Fruit fly (Drosophila melanogaster) whole organism, embryonic: ENCODE results near the gene Tbcd.

Source experiments
- Abd-B ChIP-seq: fragments of 200-800 bp; sonication (Bioruptor generic); optimal IDR thresholded peaks from 2 replicates; lab custom pipeline; 2018; ENCODE audit warnings: missing biosample characterization, mild to moderate bottlenecking, missing genetic modification characterization, moderate library complexity
- CG10147 ChIP-seq: fragments of 200-800 bp; sonication (Bioruptor generic); optimal IDR thresholded peaks from 2 replicates; lab custom pipeline; 2019; ENCODE audit warnings: missing biosample characterization, mild to moderate bottlenecking, missing genetic modification characterization, moderate library complexity
- CG10274 ChIP-seq: fragments of 200-800 bp; sonication (Bioruptor generic); optimal IDR thresholded peaks from 3 replicates; lab custom pipeline; 2017; ENCODE audit warnings: missing biosample characterization, mild to moderate bottlenecking, missing genetic modification characterization
- CG11560 ChIP-seq: fragments of 200-800 bp; sonication (Bioruptor generic); IDR thresholded peaks from 3 replicates; pipeline ENCODE4 v1.3.6; 2022; ENCODE audit warnings: missing biosample characterization, missing genetic modification characterization
- CG11723 ChIP-seq: fragments of 200-800 bp; sonication (Bioruptor generic); optimal IDR thresholded peaks from 2 replicates; lab custom pipeline; 2017; ENCODE audit warnings: missing biosample characterization, mild to moderate bottlenecking, missing genetic modification characterization
- CG12391 ChIP-seq: fragments of 200-800 bp; sonication (Bioruptor generic); optimal IDR thresholded peaks from 3 replicates; lab custom pipeline; 2018; ENCODE audit warnings: missing biosample characterization, mild to moderate bottlenecking, missing genetic modification characterization, moderate library complexity
- CG12744 ChIP-seq: fragments of 200-800 bp; sonication (Bioruptor generic); optimal IDR thresholded peaks from 2 replicates; lab custom pipeline; 2016; ENCODE audit warnings: missing biosample characterization, missing genetic modification characterization
- CG13123 ChIP-seq: fragments of 200-800 bp; sonication (Bioruptor generic); optimal IDR thresholded peaks from 2 replicates; lab custom pipeline; 2016; ENCODE audit warnings: missing biosample characterization, missing genetic modification characterization
- CG13624 ChIP-seq: fragments of 200-800 bp; sonication (Bioruptor generic); optimal IDR thresholded peaks from 2 replicates; lab custom pipeline; 2016; ENCODE audit warnings: missing biosample characterization, missing genetic modification characterization
- CG15479 ChIP-seq: fragments of 200-800 bp; sonication (Bioruptor generic); optimal IDR thresholded peaks from 3 replicates; lab custom pipeline; 2019; ENCODE audit warnings: missing biosample characterization, mild to moderate bottlenecking, missing genetic modification characterization, moderate library complexity
- CG17361 ChIP-seq: fragments of 200-800 bp; sonication (Bioruptor generic); IDR thresholded peaks from 3 replicates; pipeline ENCODE4 v1.3.6; 2022; ENCODE audit warnings: missing biosample characterization, missing genetic modification characterization
- CG2889 ChIP-seq: fragments of 200-800 bp; sonication (Bioruptor generic); IDR thresholded peaks from 3 replicates; pipeline ENCODE4 v1.3.6; 2022; ENCODE audit warnings: missing biosample characterization, missing genetic modification characterization
- CG32532 ChIP-seq: fragments of 200-800 bp; sonication (Bioruptor generic); IDR thresholded peaks from 2 replicates; pipeline ENCODE4 v1.3.6; 2022; ENCODE audit warnings: missing biosample characterization, missing genetic modification characterization
- CG32767 ChIP-seq: fragments of 200-800 bp; sonication (Bioruptor generic); IDR thresholded peaks from 2 replicates; pipeline ENCODE4 v1.3.6; 2022; ENCODE audit warnings: missing biosample characterization, missing genetic modification characterization
- CG34224 ChIP-seq: fragments of 200-800 bp; sonication (Bioruptor generic); IDR thresholded peaks from 3 replicates; pipeline ENCODE4 v1.3.6; 2022; ENCODE audit warnings: missing biosample characterization, missing genetic modification characterization; ENCODE audit not compliant: partially characterized antibody
- CG34376 ChIP-seq: fragments of 200-800 bp; sonication (Bioruptor generic); optimal IDR thresholded peaks from 2 replicates; lab custom pipeline; 2018; ENCODE audit warnings: missing biosample characterization, mild to moderate bottlenecking, missing genetic modification characterization
- CG5180 ChIP-seq: fragments of 200-800 bp; sonication (Bioruptor generic); optimal IDR thresholded peaks from 3 replicates; lab custom pipeline; 2017; ENCODE audit warnings: missing biosample characterization, missing genetic modification characterization, mild to moderate bottlenecking, moderate library complexity, missing genetic modification reagents
- CG5245 ChIP-seq: fragments of 200-800 bp; sonication (Bioruptor generic); optimal IDR thresholded peaks from 3 replicates; lab custom pipeline; 2016; ENCODE audit warnings: missing biosample characterization, missing genetic modification characterization
- CG6254 ChIP-seq: fragments of 200-800 bp; sonication (Bioruptor generic); optimal IDR thresholded peaks from 3 replicates; lab custom pipeline; 2017; ENCODE audit warnings: mild to moderate bottlenecking, missing biosample characterization, missing genetic modification reagents, missing genetic modification characterization
- CG8944 ChIP-seq: fragments of 200-800 bp; sonication (Bioruptor generic); optimal IDR thresholded peaks from 3 replicates; lab custom pipeline; 2016; ENCODE audit warnings: missing biosample characterization, missing genetic modification characterization
- CG9932 ChIP-seq: fragments of 200-800 bp; sonication (Bioruptor generic); IDR thresholded peaks from 2 replicates; pipeline ENCODE4 v1.3.6; 2022; ENCODE audit warnings: missing biosample characterization, missing genetic modification characterization
- CoRest ChIP-seq: fragments of 200-800 bp; sonication (Bioruptor generic); optimal IDR thresholded peaks from 3 replicates; lab custom pipeline; 2018; ENCODE audit warnings: missing biosample characterization, mild to moderate bottlenecking, missing genetic modification characterization, moderate library complexity
- Dbx ChIP-seq: fragments of 200-800 bp; sonication (Bioruptor generic); IDR thresholded peaks from 3 replicates; pipeline ENCODE4 v1.3.6; 2022; ENCODE audit warnings: missing biosample characterization, missing genetic modification characterization
- Fer1 ChIP-seq: fragments of 200-800 bp; sonication (Bioruptor generic); optimal IDR thresholded peaks from 2 replicates; lab custom pipeline; 2017; ENCODE audit warnings: missing biosample characterization, mild to moderate bottlenecking, missing genetic modification characterization
- HLH3B ChIP-seq: fragments of 200-800 bp; sonication (Bioruptor generic); IDR thresholded peaks from 2 replicates; pipeline ENCODE4 v1.3.6; 2022; ENCODE audit warnings: missing biosample characterization, missing genetic modification characterization
- HLH54F ChIP-seq: fragments of 200-800 bp; sonication (Bioruptor generic); optimal IDR thresholded peaks from 3 replicates; lab custom pipeline; 2016; ENCODE audit warnings: missing biosample characterization, missing genetic modification characterization
- Hsf ChIP-seq: fragments of 200-800 bp; sonication (Bioruptor generic); optimal IDR thresholded peaks from 3 replicates; lab custom pipeline; 2016; ENCODE audit warnings: missing biosample characterization, missing genetic modification characterization
- Lpt ChIP-seq: fragments of >200 bp; optimal IDR thresholded peaks from 2 replicates; lab custom pipeline; 2018; ENCODE audit warnings: missing biosample characterization, missing genetic modification characterization
- MBD-R2 ChIP-seq: fragments of 200-800 bp; sonication (Bioruptor generic); IDR thresholded peaks from 2 replicates; pipeline ENCODE4 v1.3.6; 2022; ENCODE audit warnings: missing biosample characterization, missing genetic modification characterization
- Optix ChIP-seq: fragments of 200-800 bp; sonication (Bioruptor generic); IDR thresholded peaks from 3 replicates; pipeline ENCODE4 v1.3.6; 2022; ENCODE audit warnings: missing biosample characterization, missing genetic modification characterization
- Sin3A ChIP-seq: fragments of >200 bp; optimal IDR thresholded peaks from 2 replicates; lab custom pipeline; 2018
- Sox102F ChIP-seq: fragments of 200-800 bp; sonication (Bioruptor generic); optimal IDR thresholded peaks from 2 replicates; lab custom pipeline; 2018; ENCODE audit warnings: missing biosample characterization, mild to moderate bottlenecking, missing genetic modification characterization, moderate library complexity
- TFAM ChIP-seq: fragments of 200-800 bp; sonication (Bioruptor generic); optimal IDR thresholded peaks from 2 replicates; lab custom pipeline; 2017; ENCODE audit warnings: missing biosample characterization, missing genetic modification characterization, inconsistent platforms
- Vsx1 ChIP-seq: fragments of 200-800 bp; sonication (Bioruptor generic); optimal IDR thresholded peaks from 2 replicates; lab custom pipeline; 2017; ENCODE audit warnings: missing biosample characterization, mild to moderate bottlenecking, missing genetic modification characterization, missing genetic modification reagents
- aop ChIP-seq: fragments of 200-800 bp; sonication (Bioruptor generic); IDR thresholded peaks from 2 replicates; pipeline ENCODE4 v1.3.6; 2022; ENCODE audit warnings: missing biosample characterization, missing genetic modification characterization
- bcd ChIP-seq: fragments of 200-800 bp; sonication (Bioruptor generic); optimal IDR thresholded peaks from 2 replicates; lab custom pipeline; 2017; ENCODE audit warnings: missing biosample characterization, mild to moderate bottlenecking, missing genetic modification characterization
- dm ChIP-seq: fragments of 200-800 bp; sonication (Bioruptor generic); optimal IDR thresholded peaks from 3 replicates; lab custom pipeline; 2016; ENCODE audit warnings: missing biosample characterization, missing genetic modification characterization
- en ChIP-seq: fragments of 200-800 bp; sonication (Bioruptor generic); optimal IDR thresholded peaks from 2 replicates; lab custom pipeline; 2016; ENCODE audit warnings: missing biosample characterization, missing genetic modification characterization
- fd96Cb ChIP-seq: fragments of 200-800 bp; sonication (Bioruptor generic); optimal IDR thresholded peaks from 2 replicates; lab custom pipeline; 2018; ENCODE audit warnings: missing biosample characterization, mild to moderate bottlenecking, missing genetic modification characterization, moderate library complexity
- gfzf ChIP-seq: fragments of 200-800 bp; sonication (Bioruptor generic); optimal IDR thresholded peaks from 2 replicates; lab custom pipeline; 2016; ENCODE audit warnings: missing biosample characterization, mild to moderate bottlenecking, missing genetic modification characterization, moderate library complexity
- inv ChIP-seq: fragments of 200-800 bp; sonication (Bioruptor generic); IDR thresholded peaks from 2 replicates; pipeline ENCODE4 v1.3.6; 2022; ENCODE audit warnings: missing biosample characterization, missing genetic modification characterization; ENCODE audit not compliant: partially characterized antibody
- luna ChIP-seq: fragments of 200-800 bp; sonication (Bioruptor generic); optimal IDR thresholded peaks from 2 replicates; lab custom pipeline; 2016; ENCODE audit warnings: missing biosample characterization, missing genetic modification characterization
- nerfin-2 ChIP-seq: fragments of 200-800 bp; sonication (Bioruptor generic); IDR thresholded peaks from 2 replicates; pipeline ENCODE4 v1.3.6; 2022; ENCODE audit warnings: missing biosample characterization, missing genetic modification characterization; ENCODE audit not compliant: partially characterized antibody
- pb ChIP-seq: fragments of 200-800 bp; sonication (Bioruptor generic); optimal IDR thresholded peaks from 3 replicates; lab custom pipeline; 2016; ENCODE audit warnings: missing biosample characterization, missing genetic modification characterization

Tbcd gene

dm6 chr2L:2177312-2177968 lies 30.1 kb downstream of the Tbcd start (continued):
- no peak for TF ChIP-seq CG5180 (GFP tag; lab: Kevin White, UChicago)
- no peak for TF ChIP-seq CG11560 (tag; lab: Robert Waterston, UW)
- peak; percentile 25 for TF ChIP-seq CG10274 (GFP tag; lab: Kevin White, UChicago)
- TF ChIP-seq Vsx1 (GFP tag; lab: Kevin White, UChicago), result no peak
- no peak for TF ChIP-seq CG6254
- 0 out of 3 replicates have a peak, but pooled peaks have one; percentile 28 for TF ChIP-seq Dbx (GFP tag; lab: Robert Waterston, UW)
- TF ChIP-seq luna, result no peak
- no peak for TF ChIP-seq CG2889 (GFP tag; lab: Robert Waterston, UW)
- no peak for TF ChIP-seq CG5245 (GFP tag; lab: Kevin White, UChicago)
- TF ChIP-seq inv (GFP tag; lab: Robert Waterston, UW), result no peak
- no peak for TF ChIP-seq nerfin-2
- peak; percentile 26 for TF ChIP-seq CG12391 (tag; lab: Kevin White, UChicago)
- TF ChIP-seq Hsf (GFP tag; lab: Kevin White, UChicago), result peak; percentile 59
- no peak for TF ChIP-seq TFAM (GFP tag; lab: Kevin White, UChicago)
- TF ChIP-seq CG17361 (GFP tag; lab: Robert Waterston, UW), result peak; percentile 39; the same call in 1 of the 3 replicates
- TF ChIP-seq CG9932 (GFP tag; lab: Robert Waterston, UW), result peak; percentile 70
- no peak for TF ChIP-seq Lpt (GFP tag; lab: Kevin White, UChicago)
- TF ChIP-seq dm (GFP tag; lab: Kevin White, UChicago), result no peak
- TF ChIP-seq CoRest (tag; lab: Kevin White, UChicago), result peak; percentile 13
- TF ChIP-seq MBD-R2 (GFP tag; lab: Robert Waterston, UW), result peak; percentile 13; the same call in 1 of the 2 replicates
- TF ChIP-seq CG32767 (GFP tag; lab: Robert Waterston, UW), result 0 out of 2 replicates have a peak, but pooled peaks have one; percentile 20
- TF ChIP-seq CG11723 (GFP tag; lab: Kevin White, UChicago), result no peak
- no peak for TF ChIP-seq gfzf
- TF ChIP-seq CG32532 (GFP tag; lab: Robert Waterston, UW), result peak; percentile 61
- TF ChIP-seq pb (GFP tag; lab: Kevin White, UChicago), result peak; percentile 45
- TF ChIP-seq HLH54F (GFP tag; lab: Kevin White, UChicago), result peak; percentile 56
- TF ChIP-seq CG34224, result no peak
- TF ChIP-seq CG15479, result no peak
- TF ChIP-seq Sox102F, result peak; percentile 50
- no peak for TF ChIP-seq CG34376 (GFP tag; lab: Kevin White, UChicago)
- TF ChIP-seq aop (GFP tag; lab: Robert Waterston, UW), result no peak
- TF ChIP-seq CG13123 (GFP tag; lab: Kevin White, UChicago), result peak; percentile 1
- peak; percentile 49 for TF ChIP-seq fd96Cb (tag; lab: Kevin White, UChicago)
- TF ChIP-seq Fer1 (GFP tag; lab: Kevin White, UChicago), result peak; percentile 43
- peak; percentile 45 for TF ChIP-seq CG13624 (GFP tag; lab: Kevin White, UChicago)
- TF ChIP-seq HLH3B (GFP tag; lab: Robert Waterston, UW), result peak; percentile 56; the same call in 1 of the 2 replicates
- peak; percentile 35 for TF ChIP-seq CG8944 (GFP tag; lab: Kevin White, UChicago)
- no peak for TF ChIP-seq Abd-B
- no peak for TF ChIP-seq Optix (GFP tag; lab: Robert Waterston, UW)
- TF ChIP-seq en (GFP tag; lab: Kevin White, UChicago), result peak; percentile 31
- TF ChIP-seq CG10147 (GFP tag; lab: Kevin White, UChicago), result no peak
- peak; percentile 47 for TF ChIP-seq bcd (GFP tag; lab: Kevin White, UChicago)
- TF ChIP-seq Sin3A (lab: Kevin White, UChicago), result no peak
- peak; percentile 18 for TF ChIP-seq CG12744 (GFP tag; lab: Kevin White, UChicago)
